Worm (Caenorhabditis elegans): Measurements from ENCODE around the gene Y38H6C.13.

- TF ChIP-seq nhr-129 (tag; optimal IDR thresholded peaks at IDR 0.05): no peak
- TF ChIP-seq skn-1 (tag; optimal IDR thresholded peaks at IDR 0.05): no peak
- TF ChIP-seq nhr-10 (tag; optimal IDR thresholded peaks at IDR 0.05): no peak
- TF ChIP-seq nhr-23 (tag; optimal IDR thresholded peaks at IDR 0.05): no peak
- TF ChIP-seq zag-1 (tag; optimal IDR thresholded peaks at IDR 0.05): no peak
- no peak for TF ChIP-seq lsy-2 (tag; optimal IDR thresholded peaks at IDR 0.05)
- TF ChIP-seq aly-2 (tag; optimal IDR thresholded peaks at IDR 0.05): no peak
- TF ChIP-seq ztf-11 (tag; optimal IDR thresholded peaks at IDR 0.05): no peak
- TF ChIP-seq snpc-4 (tag; optimal IDR thresholded peaks at IDR 0.05): no peak
- no peak for TF ChIP-seq unc-62 (GFP tag; optimal IDR thresholded peaks at IDR 0.05)
These were observed 38.5 kb upstream of the Y38H6C.13 start, which contains the start of gene srbc-78 for ce11 chrV:20489102-20489501.
